Fruit fly (Drosophila melanogaster) whole organism, adult: ENCODE data around the gene CG17271.

Experiments used
- CG11617 ChIP-seq: fragments of 200-800 bp; sonication (Bioruptor generic); optimal IDR thresholded peaks from 2 replicates; lab custom pipeline; 2017; ENCODE audit warnings: mild to moderate bottlenecking, missing biosample characterization, missing genetic modification reagents, missing genetic modification characterization
- CG12768 ChIP-seq: fragments of 200-800 bp; sonication (Bioruptor generic); optimal IDR thresholded peaks from 2 replicates; lab custom pipeline; 2017; ENCODE audit warnings: missing biosample characterization, missing genetic modification characterization, mild to moderate bottlenecking, moderate library complexity, missing genetic modification reagents
- CG14711 ChIP-seq: fragments of 200-800 bp; sonication (Bioruptor generic); optimal IDR thresholded peaks from 2 replicates; lab custom pipeline; 2018; ENCODE audit warnings: missing biosample characterization, mild to moderate bottlenecking, missing genetic modification characterization, moderate library complexity
- CG1620 ChIP-seq: fragments of 200-800 bp; sonication (Bioruptor generic); optimal IDR thresholded peaks from 2 replicates; lab custom pipeline; 2016; ENCODE audit warnings: missing biosample characterization, missing genetic modification characterization
- CG33017 ChIP-seq: fragments of 200-800 bp; sonication (Bioruptor generic); optimal IDR thresholded peaks from 2 replicates; lab custom pipeline; 2018; ENCODE audit warnings: missing biosample characterization, mild to moderate bottlenecking, missing genetic modification characterization, moderate library complexity
- CG5204 ChIP-seq: fragments of 200-800 bp; sonication (Bioruptor generic); optimal IDR thresholded peaks from 2 replicates; lab custom pipeline; 2016; ENCODE audit warnings: missing biosample characterization, missing genetic modification characterization
- CG7045 ChIP-seq: fragments of 200-800 bp; sonication (Bioruptor generic); optimal IDR thresholded peaks from 2 replicates; lab custom pipeline; 2017; ENCODE audit warnings: missing biosample characterization, mild to moderate bottlenecking, missing genetic modification characterization
- CG7101 ChIP-seq: fragments of 200-800 bp; sonication (Bioruptor generic); optimal IDR thresholded peaks from 2 replicates; lab custom pipeline; 2018; ENCODE audit warnings: missing biosample characterization, mild to moderate bottlenecking, missing genetic modification characterization, moderate library complexity
- Clk ChIP-seq: fragments of 200-800 bp; sonication (Bioruptor generic); optimal IDR thresholded peaks from 2 replicates; lab custom pipeline; 2017; ENCODE audit warnings: missing biosample characterization, missing genetic modification characterization
- Crg-1 ChIP-seq: fragments of 200-800 bp; sonication (Bioruptor generic); optimal IDR thresholded peaks from 2 replicates; lab custom pipeline; 2016; ENCODE audit warnings: missing biosample characterization, missing genetic modification characterization
- Hr96 ChIP-seq: fragments of 200-800 bp; sonication (Bioruptor generic); optimal IDR thresholded peaks from 2 replicates; lab custom pipeline; 2016; ENCODE audit warnings: missing biosample characterization, missing genetic modification characterization
- Mnt ChIP-seq: fragments of 200-800 bp; sonication (Bioruptor generic); optimal IDR thresholded peaks from 2 replicates; lab custom pipeline; 2016; ENCODE audit warnings: missing biosample characterization, mild to moderate bottlenecking, missing genetic modification characterization
- bab1 ChIP-seq: fragments of 200-800 bp; sonication (Bioruptor generic); optimal IDR thresholded peaks from 3 replicates; lab custom pipeline; 2019; ENCODE audit warnings: missing biosample characterization, mild to moderate bottlenecking, missing genetic modification characterization, moderate library complexity
- cic ChIP-seq: fragments of 200-800 bp; sonication (Bioruptor generic); optimal IDR thresholded peaks from 2 replicates; lab custom pipeline; 2017; ENCODE audit warnings: missing biosample characterization, mild to moderate bottlenecking, missing genetic modification characterization, moderate library complexity
- cnc ChIP-seq, 2 experiments: fragments of >200 bp; optimal IDR thresholded peaks; 2 replicates each; lab custom pipeline; 2017
- kay ChIP-seq: fragments of 200-800 bp; sonication (Bioruptor generic); peaks from one replicate; lab custom pipeline; 2016; ENCODE audit warnings: missing biosample characterization, missing genetic modification characterization, borderline replicate concordance
- ovo ChIP-seq: fragments of 200-800 bp; sonication (Bioruptor generic); optimal IDR thresholded peaks from 2 replicates; lab custom pipeline; 2016; ENCODE audit warnings: missing biosample characterization, missing genetic modification characterization
- pad ChIP-seq: fragments of 200-800 bp; sonication (Bioruptor generic); optimal IDR thresholded peaks from 3 replicates; lab custom pipeline; 2017; ENCODE audit warnings: missing biosample characterization, missing genetic modification characterization, mild to moderate bottlenecking, moderate library complexity, missing genetic modification reagents
- tj ChIP-seq: fragments of 200-800 bp; sonication (Bioruptor generic); optimal IDR thresholded peaks from 3 replicates; lab custom pipeline; 2017; ENCODE audit warnings: missing biosample characterization, mild to moderate bottlenecking, missing genetic modification characterization, moderate library complexity
- toe ChIP-seq: fragments of 200-800 bp; sonication (Bioruptor generic); optimal IDR thresholded peaks from 2 replicates; lab custom pipeline; 2016; ENCODE audit warnings: missing biosample characterization, missing genetic modification characterization

The CG17271 gene

DNA sequence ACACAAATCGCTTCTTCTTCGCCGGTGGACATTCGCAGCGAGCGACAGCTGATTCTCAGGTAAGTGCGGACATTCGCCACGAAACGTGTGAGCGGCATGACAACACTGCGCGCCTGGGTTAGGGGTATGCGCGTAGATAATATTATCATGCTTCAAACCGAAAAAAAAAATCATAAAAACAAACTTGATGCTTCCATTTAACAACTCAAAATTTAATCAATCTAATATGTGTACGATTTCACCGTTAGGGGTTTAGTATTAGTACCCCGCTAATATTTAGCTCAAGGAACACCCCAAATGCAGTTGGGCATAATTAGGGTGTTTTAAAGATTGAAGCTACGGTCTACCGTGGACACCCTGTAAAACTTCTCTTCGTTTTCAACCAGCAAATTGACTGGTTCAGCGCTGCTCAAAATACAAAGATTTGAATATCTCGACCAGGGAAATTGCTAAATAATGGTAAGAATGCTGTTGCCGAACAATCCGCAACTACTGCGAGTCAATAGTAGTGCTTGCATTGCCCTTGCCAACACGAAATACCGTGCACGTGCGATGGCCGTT is at the start of gene CG17271, which contains the start of gene RpS20:
CG17271 (minus strand) TSS at position 34 of the 561 bp plus-strand sequence.
RpS20 (plus strand) TSS at position 367 of the 561 bp plus-strand sequence.
- TF ChIP-seq CG12768 (GFP tag; lab: Kevin White, UChicago) (peak; percentile 89), Hr96 (GFP tag; lab: Kevin White, UChicago) (peak; percentile 95), toe (GFP tag; lab: Kevin White, UChicago) (peak; percentile 96), Crg-1 (GFP tag; lab: Kevin White, UChicago) (peak; percentile 79), kay (GFP tag; lab: Kevin White, UChicago) (no peak), bab1 (GFP tag; lab: Kevin White, UChicago) (peak; percentile 91), cic (peak; percentile 70), cnc (optimal IDR thresholded peaks at IDR 0.05; lab: Kevin White, UChicago) (no peak), CG11617 (GFP tag; lab: Kevin White, UChicago) (peak; percentile 92), CG33017 (tag; lab: Kevin White, UChicago) (peak; percentile 69), CG14711 (peak; percentile 92), CG1620 (GFP tag; lab: Kevin White, UChicago) (peak; percentile 87), CG7045 (GFP tag; lab: Kevin White, UChicago) (peak; percentile 85), Clk (peak; percentile 89), pad (GFP tag; lab: Kevin White, UChicago) (peak; percentile 75), ovo (peak; percentile 81), Mnt (GFP tag; lab: Kevin White, UChicago) (peak; percentile 95), tj (peak; percentile 75), CG7101 (tag; lab: Kevin White, UChicago) (peak; percentile 85), CG5204 (no peak)

DNA sequence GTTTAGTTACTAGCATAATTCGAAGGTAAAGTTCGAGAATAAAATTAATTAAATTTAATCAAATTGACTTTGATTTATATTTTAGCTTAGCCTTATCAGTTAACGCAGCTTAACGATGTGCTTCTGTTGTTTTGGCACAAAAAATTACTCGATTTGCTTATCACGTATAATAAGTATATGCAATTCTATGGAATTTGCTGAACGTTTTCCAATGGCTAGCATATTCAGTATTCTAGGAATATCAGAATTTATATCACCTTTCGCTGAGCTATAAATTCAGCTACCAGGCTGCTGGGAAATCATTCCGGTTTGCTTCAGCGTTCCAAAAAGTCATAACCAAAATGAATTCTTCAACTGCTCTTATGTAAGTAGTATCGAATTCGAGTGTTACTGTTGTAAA is 49.1 kb upstream of the CG17271 start, which contains the start of gene TotA:
TotA (plus strand) TSS at position 301 of the 400 bp plus-strand sequence.
- no peak for TF ChIP-seq CG11617 (GFP tag; lab: Kevin White, UChicago)
- no peak for TF ChIP-seq tj
- no peak for TF ChIP-seq ovo
- no peak for TF ChIP-seq pad (GFP tag; lab: Kevin White, UChicago)
- TF ChIP-seq CG14711: no peak
- TF ChIP-seq CG7045 (GFP tag; lab: Kevin White, UChicago): no peak
- TF ChIP-seq Crg-1 (GFP tag; lab: Kevin White, UChicago): no peak
- no peak for TF ChIP-seq cnc (optimal IDR thresholded peaks at IDR 0.05; lab: Kevin White, UChicago)
- TF ChIP-seq CG1620 (GFP tag; lab: Kevin White, UChicago): no peak
- TF ChIP-seq toe (GFP tag; lab: Kevin White, UChicago): no peak
- TF ChIP-seq Mnt (GFP tag; lab: Kevin White, UChicago): no peak
- TF ChIP-seq kay (GFP tag; lab: Kevin White, UChicago): no peak
- TF ChIP-seq bab1 (GFP tag; lab: Kevin White, UChicago): no peak
- no peak for TF ChIP-seq cic
- TF ChIP-seq CG5204: no peak

DNA sequence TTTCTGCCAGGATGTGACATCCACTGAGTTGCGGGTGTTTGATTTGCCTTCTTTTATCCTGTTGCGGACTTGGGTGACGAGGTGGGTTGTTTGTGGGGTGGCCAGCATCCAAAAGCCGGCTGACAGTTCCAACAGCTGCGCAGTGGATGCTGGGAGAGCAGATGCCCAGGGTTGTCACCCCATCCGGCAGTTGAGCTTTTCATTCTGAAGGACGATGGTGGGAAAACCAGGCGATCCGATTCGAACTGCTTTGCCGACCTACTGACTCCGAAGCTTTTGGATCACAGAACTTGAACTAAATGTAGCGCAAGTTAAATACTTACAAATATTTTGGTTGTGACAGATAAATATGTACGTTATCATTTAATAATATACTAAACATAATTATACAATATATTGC is 44.6 kb upstream of the CG17271 start, which contains the start of gene KaiR1D:
KaiR1D (minus strand) TSS at position 28 of the 400 bp plus-strand sequence.
- TF ChIP-seq CG14711 (peak; percentile 27), pad (GFP tag; lab: Kevin White, UChicago) (no peak)

DNA sequence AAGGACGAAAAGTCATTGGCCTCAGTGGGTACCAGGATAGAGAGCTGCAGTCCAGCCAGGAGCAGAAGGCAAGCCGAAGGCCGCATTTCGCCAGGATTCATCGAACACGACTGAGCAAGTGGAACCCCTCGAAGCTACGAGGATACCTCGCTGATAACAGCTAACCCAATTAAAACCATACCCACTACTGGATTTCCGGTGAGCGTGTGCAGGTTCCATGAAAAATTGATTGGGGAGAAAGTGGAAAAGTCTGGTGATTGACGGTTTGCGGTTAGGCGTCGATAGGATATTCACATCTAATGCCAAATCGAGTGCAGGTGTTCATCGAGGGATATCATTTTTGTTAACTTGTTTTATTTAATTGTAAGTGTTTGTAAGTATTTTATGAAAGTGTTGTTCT is 38.2 kb upstream of the CG17271 start, which contains the start of gene Ir93a:
Ir93a (minus strand) TSS at position 101 of the 400 bp plus-strand sequence.
- TF ChIP-seq CG7045 (GFP tag; lab: Kevin White, UChicago) (no peak), kay (GFP tag; lab: Kevin White, UChicago) (no peak), ovo (no peak), cic (no peak), CG1620 (GFP tag; lab: Kevin White, UChicago) (no peak), tj (no peak), CG11617 (GFP tag; lab: Kevin White, UChicago) (no peak), cnc (optimal IDR thresholded peaks at IDR 0.05; lab: Kevin White, UChicago) (no peak), Mnt (GFP tag; lab: Kevin White, UChicago) (no peak), pad (GFP tag; lab: Kevin White, UChicago) (no peak), CG12768 (GFP tag; lab: Kevin White, UChicago) (no peak), CG7101 (tag; lab: Kevin White, UChicago) (no peak)

DNA sequence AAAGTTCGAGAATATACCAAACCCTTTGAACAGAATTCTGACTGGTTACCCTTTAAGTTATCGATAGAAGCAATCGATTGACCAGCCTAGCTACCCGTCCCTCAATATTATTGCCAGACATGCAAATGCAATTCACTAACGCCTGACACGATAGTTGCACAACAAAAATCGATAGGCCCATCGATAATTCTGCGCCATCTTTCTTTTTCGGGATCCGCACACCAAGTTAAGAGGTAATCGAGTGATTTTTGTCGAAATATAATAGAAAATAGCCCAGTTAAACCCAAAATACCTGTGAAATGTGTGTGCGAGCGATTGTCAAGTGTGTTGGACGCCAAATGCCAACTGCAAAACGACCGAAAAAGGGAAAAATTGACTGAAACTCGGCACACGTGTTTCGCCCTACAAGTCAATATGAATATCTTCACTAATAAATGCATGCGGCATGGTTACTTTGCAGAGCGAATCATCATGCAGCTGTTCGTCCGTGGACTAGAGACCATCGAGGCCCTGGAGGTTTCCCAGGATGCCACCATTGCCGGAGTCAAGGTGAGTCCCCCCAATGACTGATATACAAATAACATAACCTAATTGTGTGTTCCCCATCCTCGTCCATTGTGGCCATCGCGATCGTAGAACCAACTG is 28.9 kb upstream of the CG17271 start, which contains the start of gene RpS30:
RpS30 (plus strand) TSS at position 122 of the 645 bp plus-strand sequence.
- TF ChIP-seq CG7101 (tag; lab: Kevin White, UChicago) (peak; percentile 55), tj (peak; percentile 51), ovo (no peak), bab1 (GFP tag; lab: Kevin White, UChicago) (peak; percentile 79), cic (peak; percentile 25), pad (GFP tag; lab: Kevin White, UChicago) (peak; percentile 37), Hr96 (GFP tag; lab: Kevin White, UChicago) (peak; percentile 37), Mnt (GFP tag; lab: Kevin White, UChicago) (peak; percentile 92), CG5204 (no peak), CG1620 (GFP tag; lab: Kevin White, UChicago) (peak; percentile 22), CG14711 (peak; percentile 72), kay (GFP tag; lab: Kevin White, UChicago) (no peak), toe (GFP tag; lab: Kevin White, UChicago) (peak; percentile 1), CG11617 (GFP tag; lab: Kevin White, UChicago) (no peak), CG12768 (GFP tag; lab: Kevin White, UChicago) (no peak), CG7045 (GFP tag; lab: Kevin White, UChicago) (no peak)
